Worm (Caenorhabditis elegans) whole organism, L2 larva: ENCODE results near the gene T19D12.2.
A peak's percentile ranks its signal among the peaks of the same experiment; 100 is the strongest.

Experiments
- C34F6.9 ChIP-seq: fragments of 150-350 bp; optimal IDR thresholded peaks from 2 replicates; lab custom pipeline; 2014; ENCODE audit warnings: missing biosample characterization, missing genetic modification characterization
- F13H6.1 ChIP-seq: sonication (generic microtip); optimal IDR thresholded peaks from 2 replicates; lab custom pipeline; 2016; ENCODE audit warnings: missing genetic modification characterization, missing compliant biosample characterization
- R02D3.7 ChIP-seq: fragments of 150-350 bp; optimal IDR thresholded peaks from 2 replicates; lab custom pipeline; 2014; ENCODE audit warnings: missing biosample characterization, missing genetic modification characterization
- aly-2 ChIP-seq: fragments of 150-350 bp; optimal IDR thresholded peaks from 2 replicates; lab custom pipeline; 2014; ENCODE audit warnings: missing biosample characterization, missing genetic modification characterization
- ama-1 ChIP-seq: fragments of 150-350 bp; optimal IDR thresholded peaks from 2 replicates; lab custom pipeline; 2018; ENCODE audit warnings: inconsistent platforms
- blmp-1 ChIP-seq: sonication (generic microtip); optimal IDR thresholded peaks from 2 replicates; lab custom pipeline; 2017; ENCODE audit warnings: missing genetic modification characterization, mild to moderate bottlenecking, missing compliant biosample characterization, antibody characterized with exemption, moderate library complexity; ENCODE audit not compliant: insufficient read depth
- ceh-16 ChIP-seq: fragments of 150-350 bp; optimal IDR thresholded peaks from 2 replicates; lab custom pipeline; 2014; ENCODE audit warnings: missing biosample characterization, missing genetic modification characterization
- crh-2 ChIP-seq: sonication (generic microtip); optimal IDR thresholded peaks from 2 replicates; lab custom pipeline; 2017; ENCODE audit warnings: missing biosample characterization, missing genetic modification characterization
- dmd-4 ChIP-seq: sonication (generic microtip); optimal IDR thresholded peaks from 2 replicates; lab custom pipeline; 2017; ENCODE audit warnings: missing biosample characterization, missing genetic modification characterization
- egl-27 ChIP-seq: sonication (generic microtip); optimal IDR thresholded peaks from 3 replicates; lab custom pipeline; 2017; ENCODE audit warnings: missing biosample characterization, missing genetic modification reagents, missing genetic modification characterization
- elt-1 ChIP-seq: fragments of 150-350 bp; optimal IDR thresholded peaks from 2 replicates; lab custom pipeline; 2014; ENCODE audit warnings: missing biosample characterization, missing genetic modification characterization
- elt-3 ChIP-seq: sonication (generic microtip); optimal IDR thresholded peaks from 2 replicates; lab custom pipeline; 2017; ENCODE audit warnings: missing biosample characterization, missing genetic modification characterization
- fos-1 ChIP-seq: fragments of 150-350 bp; optimal IDR thresholded peaks from 2 replicates; lab custom pipeline; 2014; ENCODE audit warnings: missing biosample characterization, missing genetic modification characterization
- gmeb-1 ChIP-seq: fragments of 150-350 bp; optimal IDR thresholded peaks from 2 replicates; lab custom pipeline; 2014; ENCODE audit warnings: missing biosample characterization, missing genetic modification characterization
- lin-11 ChIP-seq: fragments of 150-350 bp; sonication (generic microtip); optimal IDR thresholded peaks from 2 replicates; lab custom pipeline; 2014; ENCODE audit warnings: missing biosample characterization, missing genetic modification characterization, inconsistent platforms, mixed read lengths
- lin-13 ChIP-seq: fragments of 150-350 bp; optimal IDR thresholded peaks from 2 replicates; lab custom pipeline; 2014; ENCODE audit warnings: missing biosample characterization, missing genetic modification reagents, missing genetic modification characterization
- lsy-2 ChIP-seq, 2 experiments: fragments of 150-350 bp in 1 of 2; sonication (generic microtip) in 1 of 2; optimal IDR thresholded peaks; 2 replicates each; lab custom pipeline; 2014 to 2017; ENCODE audit warnings: missing biosample characterization in 2 of 2, missing genetic modification characterization in 2 of 2
- mab-5 ChIP-seq: fragments of 150-350 bp; optimal IDR thresholded peaks from 2 replicates; lab custom pipeline; 2014; ENCODE audit warnings: missing biosample characterization, missing genetic modification characterization
- mbf-1 ChIP-seq: sonication (generic microtip); optimal IDR thresholded peaks from 2 replicates; lab custom pipeline; 2017; ENCODE audit warnings: missing biosample characterization, missing genetic modification characterization
- mdl-1 ChIP-seq, 2 experiments: fragments of 150-350 bp in 1 of 2; sonication (generic microtip) in 1 of 2; optimal IDR thresholded peaks; 2 replicates each; lab custom pipeline; 2017; ENCODE audit warnings: missing biosample characterization in 2 of 2, missing genetic modification characterization in 2 of 2
- nhr-12 ChIP-seq: fragments of 150-350 bp; optimal IDR thresholded peaks from 2 replicates; lab custom pipeline; 2014; ENCODE audit warnings: missing biosample characterization, missing genetic modification characterization
- nhr-129 ChIP-seq: fragments of 150-350 bp; optimal IDR thresholded peaks from 2 replicates; lab custom pipeline; 2014; ENCODE audit warnings: missing biosample characterization, missing genetic modification characterization
- nhr-21 ChIP-seq: fragments of 150-350 bp; optimal IDR thresholded peaks from 2 replicates; lab custom pipeline; 2014; ENCODE audit warnings: missing biosample characterization, missing genetic modification characterization
- nhr-237 ChIP-seq: fragments of 150-350 bp; optimal IDR thresholded peaks from 2 replicates; lab custom pipeline; 2014; ENCODE audit warnings: missing biosample characterization, missing genetic modification characterization
- nhr-25 ChIP-seq: fragments of 150-350 bp; sonication (generic microtip); optimal IDR thresholded peaks from 3 replicates; lab custom pipeline; 2014; ENCODE audit warnings: missing biosample characterization, missing genetic modification characterization
- peb-1 ChIP-seq: fragments of 150-350 bp; optimal IDR thresholded peaks from 2 replicates; lab custom pipeline; 2014; ENCODE audit warnings: missing biosample characterization, missing genetic modification characterization
- sem-4 ChIP-seq: fragments of 150-350 bp; optimal IDR thresholded peaks from 2 replicates; lab custom pipeline; 2014; ENCODE audit warnings: missing biosample characterization, missing genetic modification reagents, missing genetic modification characterization
- skn-1 ChIP-seq: sonication (generic microtip); optimal IDR thresholded peaks from 2 replicates; lab custom pipeline; 2017; ENCODE audit warnings: missing biosample characterization, missing genetic modification characterization
- sma-3 ChIP-seq: sonication (generic microtip); optimal IDR thresholded peaks from 2 replicates; lab custom pipeline; 2016; ENCODE audit warnings: missing genetic modification reagents, missing genetic modification characterization, missing compliant biosample characterization
- sma-9 ChIP-seq, 2 experiments: fragments of 150-350 bp in 1 of 2; sonication (generic microtip) in 1 of 2; optimal IDR thresholded peaks; 2 replicates each; lab custom pipeline; 2014 to 2016; ENCODE audit warnings: missing genetic modification characterization in 2 of 2, mild to moderate bottlenecking in 1 of 2, missing biosample characterization in 1 of 2, missing compliant biosample characterization in 1 of 2, missing genetic modification reagents in 1 of 2, moderate library complexity in 1 of 2
- snpc-4 ChIP-seq: fragments of 150-350 bp; optimal IDR thresholded peaks from 2 replicates; lab custom pipeline; 2014; ENCODE audit warnings: missing biosample characterization, missing genetic modification characterization
- unc-39 ChIP-seq: fragments of 150-350 bp; optimal IDR thresholded peaks from 2 replicates; lab custom pipeline; 2014; ENCODE audit warnings: missing biosample characterization, missing genetic modification characterization
- unc-55 ChIP-seq: fragments of 150-350 bp; sonication (generic microtip); optimal IDR thresholded peaks from 3 replicates; lab custom pipeline; 2014; ENCODE audit warnings: missing biosample characterization, missing genetic modification reagents, missing genetic modification characterization
- unc-62 ChIP-seq: fragments of 150-350 bp; optimal IDR thresholded peaks from 2 replicates; lab custom pipeline; 2014; ENCODE audit warnings: missing biosample characterization, missing genetic modification reagents, missing genetic modification characterization
- zag-1 ChIP-seq: fragments of 150-350 bp; optimal IDR thresholded peaks from 2 replicates; lab custom pipeline; 2014; ENCODE audit warnings: missing biosample characterization, missing genetic modification characterization
- ztf-11 ChIP-seq: sonication (generic microtip); optimal IDR thresholded peaks from 2 replicates; lab custom pipeline; 2017; ENCODE audit warnings: missing biosample characterization, missing genetic modification characterization
- ztf-4 ChIP-seq: fragments of 150-350 bp; optimal IDR thresholded peaks from 2 replicates; lab custom pipeline; 2014; ENCODE audit warnings: missing biosample characterization, missing genetic modification characterization

The T19D12.2 gene

ce11 chrII:6708980-6709379 is 47.8 kb downstream of the T19D12.2 start:
- no peak for TF ChIP-seq sma-3
- peak; percentile 21 for TF ChIP-seq lin-11 (tag; lab: Kevin White, UChicago)
- TF ChIP-seq unc-55, result peak; percentile 72
- no peak for TF ChIP-seq nhr-237 (tag; lab: Kevin White, UChicago)
- TF ChIP-seq snpc-4 (tag; lab: Kevin White, UChicago), result peak; percentile 7
- no peak for TF ChIP-seq peb-1 (tag; lab: Kevin White, UChicago)
- TF ChIP-seq mdl-1 (tag; optimal IDR thresholded peaks at IDR 0.05; lab: Kevin White, UChicago), result no peak
- no peak for TF ChIP-seq R02D3.7
- no peak for TF ChIP-seq elt-1 (tag; lab: Kevin White, UChicago)
- peak; percentile 79 for TF ChIP-seq zag-1 (tag; lab: Kevin White, UChicago)
- TF ChIP-seq crh-2 (tag; lab: Kevin White, UChicago), result peak; percentile 39
- peak; percentile 60 for TF ChIP-seq mab-5 (tag; lab: Kevin White, UChicago)
- no peak for TF ChIP-seq nhr-25
- peak; percentile 24 to 54 for TF ChIP-seq lsy-2 (tag; optimal IDR thresholded peaks at IDR 0.05; lab: Kevin White, UChicago)
- peak; percentile 76 for TF ChIP-seq F13H6.1 (tag; lab: Kevin White, UChicago)
- TF ChIP-seq ztf-11 (tag; lab: Kevin White, UChicago), result no peak
- TF ChIP-seq sma-9 (GFP tag; optimal IDR thresholded peaks at IDR 0.05; lab: Kevin White, UChicago), result peak; percentile 57
- TF ChIP-seq sma-9 (tag; optimal IDR thresholded peaks at IDR 0.05; lab: Kevin White, UChicago), result no peak
- no peak for TF ChIP-seq unc-39 (tag; lab: Kevin White, UChicago)
- peak; percentile 76 for TF ChIP-seq nhr-129 (tag; lab: Kevin White, UChicago)
- TF ChIP-seq unc-62 (GFP tag; lab: Kevin White, UChicago), result no peak
- no peak for TF ChIP-seq mbf-1 (tag; lab: Kevin White, UChicago)
- TF ChIP-seq nhr-12 (tag; lab: Kevin White, UChicago), result no peak
- TF ChIP-seq C34F6.9 (tag; lab: Kevin White, UChicago), result peak; percentile 81
- no peak for TF ChIP-seq ceh-16

DNA sequence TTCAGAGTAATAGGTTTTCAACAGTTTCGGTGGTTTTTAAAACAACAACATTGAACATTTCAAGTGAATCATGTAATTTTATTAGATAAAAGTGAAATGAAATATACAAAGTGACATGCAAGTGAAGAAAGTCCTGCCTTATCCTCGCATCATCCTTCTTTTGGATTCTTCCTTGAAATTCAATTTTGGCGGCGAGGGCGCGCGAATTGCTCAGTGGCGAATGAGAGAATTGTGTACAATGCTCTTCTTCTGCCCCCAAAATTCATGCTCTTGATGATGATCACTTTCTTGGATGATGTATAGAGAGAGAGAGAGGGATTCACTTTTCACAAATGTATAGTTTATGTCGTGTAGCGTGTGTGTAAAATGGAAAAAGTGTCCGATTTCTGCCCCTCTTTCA is 48.5 kb downstream of the T19D12.2 start:
- peak; percentile 20 for TF ChIP-seq nhr-21 (tag; lab: Kevin White, UChicago)
- no peak for TF ChIP-seq dmd-4 (tag; lab: Kevin White, UChicago)

- TF ChIP-seq peb-1 (tag; lab: Kevin White, UChicago), result no peak
- TF ChIP-seq unc-39 (tag; lab: Kevin White, UChicago), result no peak
- TF ChIP-seq skn-1 (tag; lab: Kevin White, UChicago), result no peak
- TF ChIP-seq elt-1 (tag; lab: Kevin White, UChicago), result no peak
- no peak for TF ChIP-seq nhr-25
- TF ChIP-seq gmeb-1, result no peak
- no peak for TF ChIP-seq C34F6.9 (tag; lab: Kevin White, UChicago)
- no peak for TF ChIP-seq nhr-237 (tag; lab: Kevin White, UChicago)
- TF ChIP-seq zag-1 (tag; lab: Kevin White, UChicago), result no peak
- no peak for TF ChIP-seq aly-2 (tag; lab: Kevin White, UChicago)
- no peak for TF ChIP-seq ztf-4 (tag; lab: Kevin White, UChicago)
- TF ChIP-seq mdl-1 (tag; optimal IDR thresholded peaks at IDR 0.05; lab: Kevin White, UChicago), result no peak
- TF ChIP-seq, all 48 proteins: peak for 0
Measured at ce11 chrII:6710596-6710995, 49.5 kb downstream of the T19D12.2 start.

ce11 chrII:6712177-6712981 is 51.2 kb downstream of the T19D12.2 start, which contains the start of the genes dpy-10 and T14B4.19:
Gene dpy-10 (minus strand): TSS chrII:6712227.
Gene T14B4.19 (minus strand): TSS chrII:6712931.
- TF ChIP-seq ceh-16 (no peak), elt-3 (tag; lab: Kevin White, UChicago) (no peak), sem-4 (tag; lab: Kevin White, UChicago) (peak; percentile 16), egl-27 (tag; lab: Kevin White, UChicago) (peak; percentile 9), lsy-2 (tag; optimal IDR thresholded peaks at IDR 0.05; lab: Kevin White, UChicago) (peak in 1 of 2 experiments; percentile 63), mab-5 (tag; lab: Kevin White, UChicago) (no peak), blmp-1 (peak; percentile 92), lin-13 (GFP tag; lab: Kevin White, UChicago) (no peak), sma-9 (GFP tag; optimal IDR thresholded peaks at IDR 0.05; lab: Kevin White, UChicago) (peak; percentile 84), sma-9 (tag; optimal IDR thresholded peaks at IDR 0.05; lab: Kevin White, UChicago) (no peak), nhr-237 (tag; lab: Kevin White, UChicago) (no peak), sma-3 (peak; percentile 51), ama-1 (no peak), nhr-21 (tag; lab: Kevin White, UChicago) (peak; percentile 92), elt-1 (tag; lab: Kevin White, UChicago) (peak; percentile 42), fos-1 (tag; lab: Kevin White, UChicago) (peak; percentile 33)
